Worm (Caenorhabditis elegans): Measurements from ENCODE around the gene F21D5.4.
A peak's percentile ranks its signal among the peaks of the same experiment; 100 is the strongest.

- TF ChIP-seq ceh-91 (GFP tag; IDR thresholded peaks at IDR 0.05): no peak
- TF ChIP-seq unc-62 (GFP tag; optimal IDR thresholded peaks at IDR 0.05): no peak
- TF ChIP-seq sptf-2 (GFP tag; optimal IDR thresholded peaks at IDR 0.05): no peak
- peak; percentile 78 for TF ChIP-seq efl-1 (GFP tag; optimal IDR thresholded peaks at IDR 0.05)
- no peak for TF ChIP-seq snpc-4 (GFP tag; optimal IDR thresholded peaks at IDR 0.05)
- TF ChIP-seq snpc-4 (tag; optimal IDR thresholded peaks at IDR 0.05): no peak
- no peak for TF ChIP-seq cebp-1 (GFP tag; IDR thresholded peaks at IDR 0.05)
- TF ChIP-seq cebp-1 (tag; optimal IDR thresholded peaks at IDR 0.05): no peak
- no peak for TF ChIP-seq ztf-18 (tag; optimal IDR thresholded peaks at IDR 0.05)
These were observed 9.8 kb upstream of the F21D5.4 start, which contains the start of gene otub-3 for ce11 chrIV:8728122-8728521.

All from whole organism, young adult.